Worm (Caenorhabditis elegans) whole organism, L1 larva: ENCODE results near the gene Y41E3.6.

Experiments used
- C16A3.4 ChIP-seq: fragments of 150-350 bp; optimal IDR thresholded peaks from 2 replicates; lab custom pipeline; 2014; ENCODE audit warnings: missing biosample characterization, missing genetic modification characterization
- Y116A8C.19 ChIP-seq: sonication (generic microtip); optimal IDR thresholded peaks from 2 replicates; lab custom pipeline; 2016; ENCODE audit warnings: missing compliant biosample characterization, missing genetic modification characterization, borderline replicate concordance
- aha-1 ChIP-seq: fragments of 150-350 bp; optimal IDR thresholded peaks from 2 replicates; lab custom pipeline; 2014; ENCODE audit warnings: missing biosample characterization, missing genetic modification characterization
- alr-1 ChIP-seq: fragments of 200-800 bp; sonication (Bioruptor generic); optimal IDR thresholded peaks from 2 replicates; lab custom pipeline; 2018; ENCODE audit warnings: borderline replicate concordance, mild to moderate bottlenecking, missing genetic modification characterization, missing compliant biosample characterization
- aly-2 ChIP-seq: fragments of 150-350 bp; optimal IDR thresholded peaks from 2 replicates; lab custom pipeline; 2014; ENCODE audit warnings: missing biosample characterization, missing genetic modification characterization
- blmp-1 ChIP-seq: fragments of 150-350 bp; optimal IDR thresholded peaks from 2 replicates; lab custom pipeline; 2014; ENCODE audit warnings: missing biosample characterization, missing genetic modification characterization
- ceh-63 ChIP-seq: fragments of 200-800 bp; sonication (Bioruptor generic); optimal IDR thresholded peaks from 2 replicates; lab custom pipeline; 2018; ENCODE audit warnings: mild to moderate bottlenecking, missing genetic modification characterization, missing compliant biosample characterization
- ceh-82 ChIP-seq, 3 experiments: fragments of 150-350 bp in 1 of 3; sonication (generic microtip) in 2 of 3; optimal IDR thresholded peaks; 2 replicates each; lab custom pipeline; 2014 to 2017; ENCODE audit warnings: missing biosample characterization in 3 of 3, missing genetic modification characterization in 3 of 3
- ceh-88 ChIP-seq: fragments of 200-800 bp; sonication (Bioruptor generic); IDR thresholded peaks from 2 replicates; pipeline ENCODE4 v1.3.6; 2022; ENCODE audit warnings: missing genetic modification characterization, missing compliant biosample characterization
- ceh-90 ChIP-seq: sonication (generic microtip); optimal IDR thresholded peaks from 2 replicates; lab custom pipeline; 2016; ENCODE audit warnings: missing genetic modification characterization, missing compliant biosample characterization
- ces-1 ChIP-seq: fragments of 150-350 bp; optimal IDR thresholded peaks from 2 replicates; lab custom pipeline; 2014; ENCODE audit warnings: missing biosample characterization, missing genetic modification reagents, missing genetic modification characterization
- dpl-1 ChIP-seq, 3 experiments: fragments of 150-350 bp in 2 of 3; sonication (generic microtip) in 1 of 3; optimal IDR thresholded peaks; 2 replicates each; lab custom pipeline; 2014 to 2017; ENCODE audit warnings: missing biosample characterization in 3 of 3, missing genetic modification characterization in 3 of 3, missing genetic modification reagents in 3 of 3
- dsc-1 ChIP-seq: sonication (generic microtip); optimal IDR thresholded peaks from 2 replicates; lab custom pipeline; 2016; ENCODE audit warnings: mild to moderate bottlenecking, missing genetic modification characterization, missing compliant biosample characterization
- efl-1 ChIP-seq, 4 experiments: fragments of 150-350 bp; optimal IDR thresholded peaks in 3 of 4; peaks in 1 of 4; 1 replicate in 1 of 4; 2 replicates in 3 of 4; lab custom pipeline; 2014; ENCODE audit warnings: missing biosample characterization in 2 of 4, missing genetic modification characterization in 2 of 4, missing genetic modification reagents in 2 of 4
- egl-27 ChIP-seq, 2 experiments: fragments of 150-350 bp in 1 of 2; sonication (generic microtip); optimal IDR thresholded peaks; 3 replicates each; lab custom pipeline; 2017 to 2018; ENCODE audit warnings: missing biosample characterization in 2 of 2, missing genetic modification characterization in 2 of 2, missing genetic modification reagents in 2 of 2
- elt-2 ChIP-seq: sonication (generic microtip); optimal IDR thresholded peaks from 2 replicates; lab custom pipeline; 2016; ENCODE audit warnings: missing genetic modification characterization, mild to moderate bottlenecking, inconsistent platforms, missing compliant biosample characterization, missing genetic modification reagents
- fkh-10 ChIP-seq: sonication (generic microtip); optimal IDR thresholded peaks from 2 replicates; lab custom pipeline; 2017; ENCODE audit warnings: missing biosample characterization, missing genetic modification reagents, missing genetic modification characterization
- jun-1 ChIP-seq: fragments of 150-350 bp; optimal IDR thresholded peaks from 2 replicates; lab custom pipeline; 2014; ENCODE audit warnings: missing biosample characterization, missing genetic modification reagents, missing genetic modification characterization
- lin-35 ChIP-seq, 2 experiments: fragments of 150-350 bp; optimal IDR thresholded peaks; 2 replicates each; lab custom pipeline; 2014; ENCODE audit warnings: missing biosample characterization in 2 of 2, missing genetic modification characterization in 2 of 2, missing genetic modification reagents in 2 of 2
- lin-39 ChIP-seq: fragments of 150-350 bp; optimal IDR thresholded peaks from 2 replicates; lab custom pipeline; 2014; ENCODE audit warnings: missing biosample characterization, missing genetic modification reagents, missing genetic modification characterization
- lsy-2 ChIP-seq, 2 experiments: fragments of 150-350 bp; optimal IDR thresholded peaks; 2 replicates each; lab custom pipeline; 2014; ENCODE audit warnings: missing biosample characterization in 2 of 2, missing genetic modification characterization in 2 of 2
- mdl-1 ChIP-seq, 2 experiments: fragments of 150-350 bp; optimal IDR thresholded peaks; 2 replicates each; lab custom pipeline; 2014 to 2017; ENCODE audit warnings: missing biosample characterization in 2 of 2, missing genetic modification characterization in 2 of 2, inconsistent platforms in 1 of 2
- mef-2 ChIP-seq: fragments of 150-350 bp; optimal IDR thresholded peaks from 2 replicates; lab custom pipeline; 2014; ENCODE audit warnings: missing biosample characterization, missing genetic modification characterization
- mep-1 ChIP-seq: fragments of 150-350 bp; optimal IDR thresholded peaks from 2 replicates; lab custom pipeline; 2014; ENCODE audit warnings: missing biosample characterization, missing genetic modification characterization
- nhr-12 ChIP-seq: sonication (generic microtip); optimal IDR thresholded peaks from 2 replicates; lab custom pipeline; 2017; ENCODE audit warnings: missing biosample characterization, missing genetic modification characterization
- nhr-19 ChIP-seq: fragments of 200-800 bp; sonication (Bioruptor generic); conservative IDR thresholded peaks from 2 replicates; pipeline ENCODE4 v1.3.6; 2022; ENCODE audit warnings: missing genetic modification characterization, missing compliant biosample characterization
- nhr-20 ChIP-seq: sonication (generic microtip); optimal IDR thresholded peaks from 2 replicates; lab custom pipeline; 2016; ENCODE audit warnings: mild to moderate bottlenecking, missing genetic modification characterization, missing compliant biosample characterization
- nhr-237 ChIP-seq: fragments of 150-350 bp; optimal IDR thresholded peaks from 2 replicates; lab custom pipeline; 2014; ENCODE audit warnings: missing biosample characterization, missing genetic modification characterization
- nhr-77 ChIP-seq: fragments of 150-350 bp; optimal IDR thresholded peaks from 2 replicates; lab custom pipeline; 2014; ENCODE audit warnings: missing biosample characterization, missing genetic modification characterization
- nhr-84 ChIP-seq: sonication (generic microtip); optimal IDR thresholded peaks from 2 replicates; lab custom pipeline; 2017; ENCODE audit warnings: missing biosample characterization, missing genetic modification characterization
- nhr-90 ChIP-seq: sonication (generic microtip); optimal IDR thresholded peaks from 2 replicates; lab custom pipeline; 2016; ENCODE audit warnings: mild to moderate bottlenecking, missing genetic modification characterization, missing compliant biosample characterization; ENCODE audit not compliant: poor library complexity
- skn-1 ChIP-seq: fragments of 150-350 bp; optimal IDR thresholded peaks from 2 replicates; lab custom pipeline; 2014; ENCODE audit warnings: missing biosample characterization, missing genetic modification characterization
- snpc-4 ChIP-seq: fragments of 150-350 bp; optimal IDR thresholded peaks from 2 replicates; lab custom pipeline; 2014; ENCODE audit warnings: missing biosample characterization, missing genetic modification characterization
- snu-23 ChIP-seq: sonication (generic microtip); optimal IDR thresholded peaks from 2 replicates; lab custom pipeline; 2016; ENCODE audit warnings: missing genetic modification characterization, missing compliant biosample characterization
- sox-4 ChIP-seq: sonication (generic microtip); optimal IDR thresholded peaks from 2 replicates; lab custom pipeline; 2016; ENCODE audit warnings: missing genetic modification characterization, missing compliant biosample characterization
- tlp-1 ChIP-seq: fragments of 150-350 bp; optimal IDR thresholded peaks from 2 replicates; lab custom pipeline; 2014; ENCODE audit warnings: missing biosample characterization, missing genetic modification characterization
- unc-62 ChIP-seq: fragments of 150-350 bp; optimal IDR thresholded peaks from 2 replicates; lab custom pipeline; 2014; ENCODE audit warnings: missing biosample characterization, missing genetic modification reagents, missing genetic modification characterization
- unc-86 ChIP-seq: sonication (generic microtip); optimal IDR thresholded peaks from 2 replicates; lab custom pipeline; 2016; ENCODE audit warnings: missing genetic modification characterization, missing compliant biosample characterization
- unc-98 ChIP-seq: fragments of 200-800 bp; sonication (Bioruptor generic); IDR thresholded peaks from 2 replicates; pipeline ENCODE4 v1.3.6; 2022; ENCODE audit warnings: missing genetic modification characterization, missing compliant biosample characterization
- vab-15 ChIP-seq: sonication (generic microtip); optimal IDR thresholded peaks from 2 replicates; lab custom pipeline; 2017; ENCODE audit warnings: missing genotype, mild to moderate bottlenecking, missing genetic modification characterization, missing compliant biosample characterization
- zag-1 ChIP-seq: fragments of 150-350 bp; optimal IDR thresholded peaks from 2 replicates; lab custom pipeline; 2014; ENCODE audit warnings: missing biosample characterization, missing genetic modification characterization
- zip-4 ChIP-seq: fragments of 200-800 bp; sonication (Bioruptor generic); optimal IDR thresholded peaks from 2 replicates; lab custom pipeline; 2018; ENCODE audit warnings: mild to moderate bottlenecking, missing genetic modification characterization, moderate library complexity, missing compliant biosample characterization
- ztf-11 ChIP-seq, 2 experiments: sonication (generic microtip); optimal IDR thresholded peaks; 2 replicates each; lab custom pipeline; 2016 to 2017; ENCODE audit warnings: missing genetic modification characterization in 2 of 2, missing biosample characterization in 1 of 2, missing compliant biosample characterization in 1 of 2
- ztf-4 ChIP-seq: fragments of 150-350 bp; optimal IDR thresholded peaks from 2 replicates; lab custom pipeline; 2014; ENCODE audit warnings: missing biosample characterization, missing genetic modification characterization

The Y41E3.6 gene

DNA sequence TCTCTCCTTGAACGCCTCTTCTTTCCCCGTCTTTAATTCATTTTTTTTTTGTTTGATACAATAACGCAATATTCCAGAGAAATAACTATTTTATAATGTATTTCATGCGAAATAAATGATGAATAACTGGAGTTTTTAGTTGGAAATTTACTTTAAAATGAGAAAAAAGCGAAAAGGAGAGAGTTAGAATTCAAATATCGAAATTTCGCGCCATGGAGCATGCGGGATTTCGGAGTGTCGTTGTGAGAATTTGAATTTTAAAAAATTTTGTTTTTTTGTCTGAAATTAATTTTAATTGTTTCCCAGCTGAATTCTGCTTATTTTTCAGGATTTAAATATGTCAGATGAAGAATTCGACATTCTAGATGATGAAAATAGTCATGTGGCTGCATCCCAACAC lies 18.8 kb downstream of the Y41E3.6 start, which contains the start of gene fcd-2 (continued):
- peak in 2 of 3 experiments; percentile 25 to 55 for TF ChIP-seq ceh-82 (tag; optimal IDR thresholded peaks at IDR 0.05; lab: Kevin White, UChicago)

DNA sequence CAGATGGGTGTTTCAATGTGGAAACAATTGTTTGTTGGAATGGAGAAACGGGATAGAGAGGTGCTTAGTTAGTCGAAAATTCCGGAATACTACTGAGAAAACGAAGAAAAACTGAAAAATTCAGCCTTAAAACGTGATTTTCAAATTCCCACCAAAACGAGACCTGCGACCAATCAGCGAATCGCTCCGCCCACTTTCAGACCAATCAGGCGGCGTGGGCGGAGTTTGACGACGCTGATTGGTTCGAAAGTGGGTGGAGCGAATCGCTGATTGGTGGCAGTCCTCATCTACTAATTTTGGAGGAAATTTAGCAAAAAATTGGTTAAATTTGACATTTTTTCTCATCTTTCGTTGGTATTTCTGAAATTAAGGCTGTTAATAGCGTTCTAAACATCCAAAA lies 20.7 kb downstream of the Y41E3.6 start:
- TF ChIP-seq vab-15 (tag; lab: Kevin White, UChicago) (no peak), efl-1 (optimal IDR thresholded peaks at IDR 0.05; lab: Kevin White, UChicago) (no peak), efl-1 (GFP tag; optimal IDR thresholded peaks at IDR 0.05 in 1 of 2; lab: Kevin White, UChicago) (peak in 1 of 2 experiments; percentile 25)

DNA sequence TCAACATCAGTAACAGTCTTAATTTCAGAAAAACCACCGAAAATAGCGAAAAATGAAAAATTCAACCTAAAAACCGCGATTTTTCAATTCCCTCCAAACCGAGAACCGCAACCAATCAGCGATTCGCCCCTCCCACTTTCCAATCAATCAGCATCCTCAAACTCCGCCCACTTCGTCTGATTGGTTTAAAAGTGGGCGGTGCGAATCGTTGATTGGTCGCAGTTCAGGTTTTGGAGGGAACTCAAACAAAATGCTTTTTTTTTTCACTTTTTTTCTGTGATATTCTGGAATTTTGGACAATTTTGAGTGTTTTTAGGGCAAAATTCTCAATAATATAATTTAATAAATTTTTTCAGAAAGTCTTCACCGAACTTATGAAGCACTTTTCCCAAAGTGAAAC lies 21.3 kb downstream of the Y41E3.6 start:
- TF ChIP-seq mdl-1 (tag; optimal IDR thresholded peaks at IDR 0.05; lab: Kevin White, UChicago), result no peak
- no peak for TF ChIP-seq efl-1 (optimal IDR thresholded peaks at IDR 0.05; lab: Kevin White, UChicago)
- peak; percentile 34 to 40 for TF ChIP-seq efl-1 (GFP tag; optimal IDR thresholded peaks at IDR 0.05 in 1 of 2; lab: Kevin White, UChicago)
- no peak for TF ChIP-seq C16A3.4 (tag; lab: Kevin White, UChicago)
- TF ChIP-seq nhr-77, result no peak
- TF ChIP-seq dpl-1 (GFP tag; optimal IDR thresholded peaks at IDR 0.05; lab: Kevin White, UChicago), result peak in 1 of 3 experiments; percentile 9
- TF ChIP-seq ceh-90 (tag; lab: Kevin White, UChicago), result no peak
- no peak for TF ChIP-seq unc-62 (GFP tag; lab: Kevin White, UChicago)
- TF ChIP-seq snpc-4 (tag; lab: Kevin White, UChicago), result no peak
- no peak for TF ChIP-seq elt-2 (tag; lab: Kevin White, UChicago)
- no peak for TF ChIP-seq nhr-84 (tag; lab: Kevin White, UChicago)
- TF ChIP-seq, all 84 proteins: peak for 2

DNA sequence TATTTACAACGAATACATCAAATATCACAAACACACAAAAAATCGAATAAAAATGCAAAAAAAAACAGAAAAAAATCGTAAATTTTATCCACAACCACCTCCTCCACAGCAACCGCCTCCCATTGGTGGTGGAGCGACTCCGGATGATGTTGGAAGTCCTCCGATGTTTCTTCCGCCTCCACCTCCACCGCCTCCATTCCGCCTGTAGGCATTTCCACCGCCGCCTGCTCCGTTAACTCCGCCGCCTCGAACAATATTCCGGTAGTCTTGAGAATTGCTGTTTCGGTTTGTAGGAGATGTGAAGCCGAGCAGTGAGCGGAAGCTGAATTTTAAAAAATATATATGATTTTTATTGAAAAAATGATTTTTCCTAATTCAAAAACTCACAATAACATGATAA lies 21.8 kb downstream of the Y41E3.6 start:
- TF ChIP-seq ceh-88 (GFP tag; lab: Robert Waterston, UW), result no peak
- TF ChIP-seq efl-1 (optimal IDR thresholded peaks at IDR 0.05; lab: Kevin White, UChicago), result no peak
- TF ChIP-seq efl-1 (GFP tag; optimal IDR thresholded peaks at IDR 0.05 in 1 of 2; lab: Kevin White, UChicago), result peak in 1 of 2 experiments; percentile 43
- TF ChIP-seq egl-27 (tag; optimal IDR thresholded peaks at IDR 0.05; lab: Kevin White, UChicago), result no peak
- TF ChIP-seq ztf-11 (tag; optimal IDR thresholded peaks at IDR 0.05; lab: Kevin White, UChicago), result no peak
- TF ChIP-seq aha-1 (tag; lab: Kevin White, UChicago), result no peak
- TF ChIP-seq lsy-2 (tag; optimal IDR thresholded peaks at IDR 0.05; lab: Kevin White, UChicago), result no peak
- TF ChIP-seq blmp-1 (tag; lab: Kevin White, UChicago), result no peak
- TF ChIP-seq alr-1, result peak; percentile 79
- TF ChIP-seq zag-1 (tag; lab: Kevin White, UChicago), result no peak
- TF ChIP-seq unc-86, result no peak
- TF ChIP-seq nhr-19 (GFP tag; lab: Robert Waterston, UW), result no peak
- TF ChIP-seq skn-1 (tag; lab: Kevin White, UChicago), result no peak
- no peak for TF ChIP-seq zip-4 (GFP tag; lab: Kevin White, UChicago)
- no peak for TF ChIP-seq tlp-1 (tag; lab: Kevin White, UChicago)
- no peak for TF ChIP-seq unc-98
- TF ChIP-seq sox-4 (tag; lab: Kevin White, UChicago), result no peak

DNA sequence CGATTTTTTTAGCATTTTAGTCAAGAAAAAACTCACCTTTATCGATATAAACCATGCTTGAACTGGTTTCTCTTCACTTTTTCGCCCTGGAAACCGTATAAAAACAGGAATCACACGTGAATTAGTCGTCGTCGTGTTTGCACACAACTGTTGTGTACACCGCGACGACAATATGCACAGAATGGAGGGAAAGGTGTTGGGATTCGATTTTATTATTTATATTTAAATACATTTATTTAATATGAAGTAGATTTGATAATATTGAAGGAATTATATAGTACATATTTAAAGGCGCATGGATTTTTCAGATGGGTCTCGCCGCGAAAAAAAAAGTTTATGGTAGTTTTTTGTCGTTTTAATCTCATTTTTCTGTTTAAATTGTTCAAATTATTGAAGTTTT lies 22.3 kb downstream of the Y41E3.6 start, which contains the start of gene Y41E3.8:
Gene Y41E3.8 (minus strand): TSS at position 88 of the 400 bp plus-strand sequence.
- TF ChIP-seq mep-1 (tag; lab: Kevin White, UChicago) (peak; percentile 74), ceh-82 (tag; optimal IDR thresholded peaks at IDR 0.05; lab: Kevin White, UChicago) (peak in 1 of 3 experiments; percentile 10), nhr-237 (no peak), dsc-1 (tag; lab: Kevin White, UChicago) (peak; percentile 3), jun-1 (no peak), aha-1 (tag; lab: Kevin White, UChicago) (no peak), Y116A8C.19 (tag; lab: Kevin White, UChicago) (no peak), blmp-1 (tag; lab: Kevin White, UChicago) (peak; percentile 53), efl-1 (optimal IDR thresholded peaks at IDR 0.05; lab: Kevin White, UChicago) (peak; percentile 66 to 69), efl-1 (GFP tag; optimal IDR thresholded peaks at IDR 0.05 in 1 of 2; lab: Kevin White, UChicago) (peak; percentile 79 to 97), lin-35 (GFP tag; optimal IDR thresholded peaks at IDR 0.05; lab: Kevin White, UChicago) (peak; percentile 56 to 81), ztf-4 (tag; lab: Kevin White, UChicago) (no peak), ces-1 (GFP tag; lab: Kevin White, UChicago) (no peak), nhr-90 (no peak), ceh-63 (GFP tag; lab: Kevin White, UChicago) (no peak), lin-39 (tag; lab: Kevin White, UChicago) (no peak), nhr-20 (peak; percentile 23), zip-4 (GFP tag; lab: Kevin White, UChicago) (no peak), fkh-10 (GFP tag; lab: Kevin White, UChicago) (no peak), nhr-12 (tag; lab: Kevin White, UChicago) (no peak), sox-4 (tag; lab: Kevin White, UChicago) (no peak), aly-2 (tag; lab: Kevin White, UChicago) (no peak), mef-2 (no peak), snu-23 (GFP tag; lab: Kevin White, UChicago) (peak; percentile 49)
